Fruit fly (Drosophila melanogaster): ENCODE data around the gene CG10514.

dm6 chr3R:25316016-25316415 lies 36.4 kb upstream of the CG10514 start, which contains the start of gene CG10559:
- TF ChIP-seq CG10274 (GFP tag; optimal IDR thresholded peaks at IDR 0.05) (no peak), ttk (GFP tag; IDR thresholded peaks at IDR 0.05) (no peak), oc (tag; optimal IDR thresholded peaks at IDR 0.05) (no peak)
